3 fruit fly cellular contexts compared by ENCODE assay signal in the genomic region with DNA sequence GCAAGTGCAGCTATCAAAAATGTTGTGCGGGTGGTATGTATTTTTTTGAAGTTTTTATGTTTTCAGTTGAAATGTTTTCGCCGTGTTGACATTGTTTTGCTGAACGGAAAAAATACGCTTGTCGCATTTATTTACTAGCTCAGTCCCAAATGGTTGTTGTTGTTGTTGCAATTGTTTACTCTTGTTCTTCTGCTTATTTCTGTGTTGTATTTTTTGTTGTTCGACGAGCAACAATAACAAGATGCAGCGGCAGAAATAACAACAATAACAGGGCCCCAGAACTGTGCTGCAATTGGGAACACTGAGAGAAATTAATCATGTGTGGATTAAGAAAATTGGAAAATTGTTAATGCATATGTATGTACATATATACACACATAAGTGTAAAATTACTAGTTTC.
TF ChIP-seq lines count a peak whose summit lies in the region.

No protein-coding gene starts in this region.

- TF ChIP-seq CTCF in whole organism, embryonic (GFP tag; optimal IDR thresholded peaks at IDR 0.05; lab: Kevin White, UChicago): no peak

TF ChIP-seq in whole organism, adult, 20 proteins besides CTCF, POLR2A, EP300 and RAD21:
- TF ChIP-seq kay (GFP tag; lab: Kevin White, UChicago; ENCODE audit: borderline replicate concordance) (peak; percentile 3), CG14711 (tag; optimal IDR thresholded peaks at IDR 0.05; lab: Kevin White, UChicago) (peak; percentile 8), CG1620 (GFP tag; optimal IDR thresholded peaks at IDR 0.05; lab: Kevin White, UChicago) (no peak), pad (GFP tag; optimal IDR thresholded peaks at IDR 0.05; lab: Kevin White, UChicago) (peak; percentile 30), tj (GFP tag; optimal IDR thresholded peaks at IDR 0.05; lab: Kevin White, UChicago) (peak; percentile 79)

TF ChIP-seq in whole organism, embryonic, 481 proteins besides CTCF, POLR2A, EP300 and RAD21:
- TF ChIP-seq vvl (GFP tag; IDR thresholded peaks at IDR 0.05; lab: Robert Waterston, UW) (no peak), ci (GFP tag; IDR thresholded peaks at IDR 0.05; lab: Robert Waterston, UW) (0 out of 3 replicates have a peak, but pooled peaks have one; percentile 20), eve (GFP tag; optimal IDR thresholded peaks at IDR 0.05; lab: Kevin White, UChicago) (peak in 1 of 2 experiments; percentile 12), sim (GFP tag; IDR thresholded peaks at IDR 0.05; lab: Robert Waterston, UW) (0 out of 2 replicates have a peak, but pooled peaks have one; percentile 38), Ptx1 (GFP tag; IDR thresholded peaks at IDR 0.05; lab: Robert Waterston, UW) (no peak), CG4360 (GFP tag; IDR thresholded peaks at IDR 0.05; lab: Robert Waterston, UW) (peak; percentile 64)

TF ChIP-seq in whole organism, prepupa, 60 proteins besides CTCF, POLR2A, EP300 and RAD21:
- no peak for TF ChIP-seq OdsH (GFP tag; optimal IDR thresholded peaks at IDR 0.05; lab: Kevin White, UChicago)
- peak; percentile 29 for TF ChIP-seq fkh (GFP tag; optimal IDR thresholded peaks at IDR 0.05; lab: Kevin White, UChicago)
- TF ChIP-seq Eip78C (GFP tag; lab: Kevin White, UChicago): peak; percentile 62
- no peak for TF ChIP-seq topi (GFP tag; optimal IDR thresholded peaks at IDR 0.05; lab: Kevin White, UChicago)
- TF ChIP-seq fd85E (GFP tag; optimal IDR thresholded peaks at IDR 0.05; lab: Kevin White, UChicago): no peak
